Worm (Caenorhabditis elegans) whole organism, early embryonic: Measurements from ENCODE around the gene F16G10.10.

Source experiments
- ama-1 ChIP-seq: fragments of 150-350 bp; optimal IDR thresholded peaks from 2 replicates; lab custom pipeline; 2014
- ceh-36 ChIP-seq: sonication (generic microtip); optimal IDR thresholded peaks from 2 replicates; lab custom pipeline; 2016; ENCODE audit warnings: missing genetic modification characterization, inconsistent platforms, missing compliant biosample characterization
- flt-1 ChIP-seq: fragments of 200-800 bp; sonication (Bioruptor generic); IDR thresholded peaks from 2 replicates; pipeline ENCODE4 v1.3.6; 2022; ENCODE audit warnings: missing genetic modification characterization, missing compliant biosample characterization
- hmbx-1 ChIP-seq: sonication (generic microtip); optimal IDR thresholded peaks from 2 replicates; lab custom pipeline; 2016; ENCODE audit warnings: mild to moderate bottlenecking, missing genetic modification characterization, missing compliant biosample characterization
- hmg-4 ChIP-seq: fragments of 200-800 bp; sonication (Bioruptor generic); optimal IDR thresholded peaks from 2 replicates; lab custom pipeline; 2018; ENCODE audit warnings: mild to moderate bottlenecking, missing genetic modification characterization, missing compliant biosample characterization
- pes-1 ChIP-seq: fragments of 200-800 bp; sonication (Bioruptor generic); IDR thresholded peaks from 2 replicates; pipeline ENCODE4 v1.3.6; 2022; ENCODE audit warnings: missing genetic modification reagents, missing genetic modification characterization, missing compliant biosample characterization
- scrt-1 ChIP-seq: fragments of 200-800 bp; sonication (Bioruptor generic); IDR thresholded peaks from 2 replicates; pipeline ENCODE4 v1.3.6; 2022; ENCODE audit warnings: missing genetic modification characterization, missing compliant biosample characterization

- TF ChIP-seq hmg-4 (GFP tag; lab: Kevin White, UChicago) (no peak), ceh-36 (no peak), ama-1 (no peak), hmbx-1 (tag; lab: Kevin White, UChicago) (no peak), flt-1 (GFP tag; lab: Robert Waterston, UW) (no peak), pes-1 (GFP tag; lab: Robert Waterston, UW) (no peak), scrt-1 (GFP tag; lab: Robert Waterston, UW) (no peak)
These were observed 20.3 kb upstream of the F16G10.10 start for ce11 chrII:2411093-2411492.
